Fruit fly (Drosophila melanogaster) whole organism, embryonic: ENCODE measurements around the gene E2f2.
A peak's percentile ranks its signal among the peaks of the same experiment; 100 is the strongest.

Experiments used
- Asciz ChIP-seq: fragments of 200-800 bp; sonication (Bioruptor generic); optimal IDR thresholded peaks from 2 replicates; lab custom pipeline; 2017; ENCODE audit warnings: missing biosample characterization, mild to moderate bottlenecking, missing genetic modification characterization, missing genetic modification reagents
- Atf6 ChIP-seq: fragments of 200-800 bp; sonication (Bioruptor generic); IDR thresholded peaks from 2 replicates; pipeline ENCODE4 v1.3.6; 2022; ENCODE audit warnings: missing biosample characterization, missing genetic modification characterization
- Bteb2 ChIP-seq: fragments of 200-800 bp; sonication (Bioruptor generic); optimal IDR thresholded peaks from 2 replicates; lab custom pipeline; 2016; ENCODE audit warnings: missing biosample characterization, missing genetic modification characterization
- CG10565 ChIP-seq: fragments of 200-800 bp; sonication (Bioruptor generic); optimal IDR thresholded peaks from 3 replicates; lab custom pipeline; 2016; ENCODE audit warnings: missing biosample characterization, mild to moderate bottlenecking, missing genetic modification characterization
- CG13287 ChIP-seq: fragments of 200-800 bp; sonication (Bioruptor generic); IDR thresholded peaks from 2 replicates; pipeline ENCODE4 v1.3.6; 2022; ENCODE audit warnings: missing biosample characterization, missing genetic modification characterization; ENCODE audit not compliant: partially characterized antibody
- CG15696 ChIP-seq: fragments of 200-800 bp; sonication (Bioruptor generic); optimal IDR thresholded peaks from 2 replicates; lab custom pipeline; 2019; ENCODE audit warnings: missing biosample characterization, mild to moderate bottlenecking, missing genetic modification characterization, moderate library complexity
- CG17359 ChIP-seq: fragments of 200-800 bp; sonication (Bioruptor generic); optimal IDR thresholded peaks from 3 replicates; lab custom pipeline; 2018; ENCODE audit warnings: missing biosample characterization, mild to moderate bottlenecking, missing genetic modification characterization, moderate library complexity
- CG2199 ChIP-seq: fragments of 200-800 bp; sonication (Bioruptor generic); IDR thresholded peaks from 3 replicates; pipeline ENCODE4 v1.3.6; 2022; ENCODE audit warnings: missing biosample characterization, missing genetic modification characterization
- CG2875 ChIP-seq: fragments of 200-800 bp; sonication (Bioruptor generic); optimal IDR thresholded peaks from 2 replicates; lab custom pipeline; 2017; ENCODE audit warnings: missing biosample characterization, mild to moderate bottlenecking, missing genetic modification characterization, missing genetic modification reagents
- CG30020 ChIP-seq: fragments of 200-800 bp; optimal IDR thresholded peaks from 2 replicates; lab custom pipeline; 2019; ENCODE audit warnings: missing biosample characterization, mild to moderate bottlenecking, missing genetic modification characterization, moderate library complexity
- CG4820 ChIP-seq: fragments of 200-800 bp; sonication (Bioruptor generic); optimal IDR thresholded peaks from 3 replicates; lab custom pipeline; 2016; ENCODE audit warnings: missing biosample characterization, missing genetic modification characterization
- CG6272 ChIP-seq: fragments of 200-800 bp; sonication (Bioruptor generic); IDR thresholded peaks from 2 replicates; pipeline ENCODE4 v1.3.6; 2022; ENCODE audit warnings: missing biosample characterization, missing genetic modification characterization
- CG6813 ChIP-seq: fragments of 200-800 bp; sonication (Bioruptor generic); optimal IDR thresholded peaks from 2 replicates; lab custom pipeline; 2017; ENCODE audit warnings: missing biosample characterization, missing genetic modification characterization, mild to moderate bottlenecking, moderate library complexity, missing genetic modification reagents
- CHES-1-like ChIP-seq: fragments of 200-800 bp; sonication (Bioruptor generic); optimal IDR thresholded peaks from 2 replicates; lab custom pipeline; 2016; ENCODE audit warnings: missing biosample characterization, missing genetic modification characterization
- D19A ChIP-seq: fragments of 200-800 bp; optimal IDR thresholded peaks from 3 replicates; lab custom pipeline; 2019; ENCODE audit warnings: missing biosample characterization, mild to moderate bottlenecking, missing genetic modification characterization, moderate library complexity
- H15 ChIP-seq: fragments of 200-800 bp; sonication (Bioruptor generic); IDR thresholded peaks from 3 replicates; pipeline ENCODE4 v1.3.6; 2022; ENCODE audit warnings: missing biosample characterization, missing genetic modification characterization
- HmgD ChIP-seq: fragments of 200-800 bp; sonication (Bioruptor generic); optimal IDR thresholded peaks from 3 replicates; lab custom pipeline; 2016; ENCODE audit warnings: missing biosample characterization, missing genetic modification characterization
- Mad ChIP-seq: fragments of 200-800 bp; sonication (Bioruptor generic); optimal IDR thresholded peaks from 2 replicates; lab custom pipeline; 2016; ENCODE audit warnings: missing biosample characterization, missing genetic modification characterization
- Sox100B ChIP-seq: fragments of 200-800 bp; sonication (Bioruptor generic); optimal IDR thresholded peaks from 3 replicates; lab custom pipeline; 2018; ENCODE audit warnings: missing biosample characterization, mild to moderate bottlenecking, missing genetic modification characterization
- Xrp1 ChIP-seq: fragments of 200-800 bp; sonication (Bioruptor generic); IDR thresholded peaks from 2 replicates; pipeline ENCODE4 v1.3.6; 2022; ENCODE audit warnings: missing biosample characterization, missing genetic modification characterization
- bsh ChIP-seq, 2 experiments: fragments of 200-800 bp; sonication (Bioruptor generic); optimal IDR thresholded peaks; 2 replicates each; lab custom pipeline; 2017 to 2018; ENCODE audit warnings: mild to moderate bottlenecking in 2 of 2, missing biosample characterization in 2 of 2, missing genetic modification characterization in 2 of 2, moderate library complexity in 1 of 2
- chm ChIP-seq: fragments of 200-800 bp; sonication (Bioruptor generic); IDR thresholded peaks from 2 replicates; pipeline ENCODE4 v1.3.6; 2022; ENCODE audit warnings: missing biosample characterization, missing genetic modification characterization
- emc ChIP-seq: fragments of 200-800 bp; sonication (Bioruptor generic); optimal IDR thresholded peaks from 2 replicates; lab custom pipeline; 2016; ENCODE audit warnings: missing biosample characterization, missing genetic modification characterization
- exex ChIP-seq: fragments of 200-800 bp; sonication (Bioruptor generic); optimal IDR thresholded peaks from 4 replicates; lab custom pipeline; 2018; ENCODE audit warnings: missing biosample characterization, mild to moderate bottlenecking, missing genetic modification characterization, moderate library complexity
- gce ChIP-seq: fragments of 200-800 bp; sonication (Bioruptor generic); IDR thresholded peaks from 3 replicates; pipeline ENCODE4 v1.3.6; 2022; ENCODE audit warnings: missing biosample characterization, missing genetic modification characterization
- gro ChIP-seq: fragments of 200-800 bp; sonication (Bioruptor generic); optimal IDR thresholded peaks from 2 replicates; lab custom pipeline; 2016; ENCODE audit warnings: missing biosample characterization, missing genetic modification characterization
- hb ChIP-seq: fragments of 200-800 bp; sonication (Bioruptor generic); IDR thresholded peaks from 3 replicates; pipeline ENCODE4 v1.3.6; 2022; ENCODE audit warnings: missing biosample characterization, missing genetic modification characterization; ENCODE audit not compliant: partially characterized antibody
- inv ChIP-seq: fragments of 200-800 bp; sonication (Bioruptor generic); IDR thresholded peaks from 2 replicates; pipeline ENCODE4 v1.3.6; 2022; ENCODE audit warnings: missing biosample characterization, missing genetic modification characterization; ENCODE audit not compliant: partially characterized antibody
- jing ChIP-seq: fragments of 200-800 bp; sonication (Bioruptor generic); optimal IDR thresholded peaks from 2 replicates; lab custom pipeline; 2018; ENCODE audit warnings: missing biosample characterization, mild to moderate bottlenecking, missing genetic modification characterization
- lilli ChIP-seq: fragments of 200-800 bp; sonication (Bioruptor generic); optimal IDR thresholded peaks from 3 replicates; lab custom pipeline; 2016; ENCODE audit warnings: missing biosample characterization, missing genetic modification characterization
- mirr ChIP-seq: fragments of 200-800 bp; sonication (Bioruptor generic); optimal IDR thresholded peaks from 3 replicates; lab custom pipeline; 2018; ENCODE audit warnings: missing biosample characterization, mild to moderate bottlenecking, missing genetic modification characterization
- prd ChIP-seq, 3 experiments: fragments of >200 bp in 2 of 3; fragments of 200-800 bp in 1 of 3; sonication (Bioruptor generic) in 1 of 3; optimal IDR thresholded peaks in 2 of 3; IDR thresholded peaks in 1 of 3; 2 replicates in 2 of 3; 3 replicates in 1 of 3; pipeline versions ENCODE4 v1.3.6 to Lab custom; 2017 to 2022; ENCODE audit warnings: missing biosample characterization in 1 of 3, missing genetic modification characterization in 1 of 3
- ranshi ChIP-seq: fragments of 200-800 bp; sonication (Bioruptor generic); IDR thresholded peaks from 2 replicates; pipeline ENCODE4 v1.3.6; 2022; ENCODE audit warnings: missing biosample characterization, missing genetic modification characterization
- salm ChIP-seq: fragments of 200-800 bp; sonication (Bioruptor generic); optimal IDR thresholded peaks from 2 replicates; lab custom pipeline; 2018; ENCODE audit warnings: missing biosample characterization, mild to moderate bottlenecking, missing genetic modification characterization
- sens ChIP-seq: fragments of 200-800 bp; sonication (Bioruptor generic); peaks from one replicate; lab custom pipeline; 2016; ENCODE audit warnings: missing biosample characterization, missing genetic modification characterization
- twi ChIP-seq: fragments of 200-800 bp; optimal IDR thresholded peaks from 2 replicates; lab custom pipeline; 2019; ENCODE audit warnings: missing biosample characterization, mild to moderate bottlenecking, missing genetic modification characterization, moderate library complexity
- unpg ChIP-seq: fragments of 200-800 bp; sonication (Bioruptor generic); optimal IDR thresholded peaks from 3 replicates; lab custom pipeline; 2018; ENCODE audit warnings: missing biosample characterization, mild to moderate bottlenecking, missing genetic modification characterization, moderate library complexity

Gene E2f2

dm6 chr2L:21135764-21136163, 20.8 kb downstream of the E2f2 start:
- no peak for TF ChIP-seq prd (optimal IDR thresholded peaks at IDR 0.05; lab: Kevin White, UChicago)
- TF ChIP-seq prd (GFP tag; IDR thresholded peaks at IDR 0.05; lab: Robert Waterston, UW) = no peak
- TF ChIP-seq exex (tag; lab: Kevin White, UChicago) = no peak
- TF ChIP-seq HmgD (GFP tag; lab: Kevin White, UChicago) = no peak
- no peak for TF ChIP-seq lilli (GFP tag; lab: Kevin White, UChicago)
- no peak for TF ChIP-seq CG17359
- no peak for TF ChIP-seq hb (GFP tag; lab: Robert Waterston, UW)
- no peak for TF ChIP-seq Sox100B (GFP tag; lab: Kevin White, UChicago)

dm6 chr2L:21115687-21116086, 40.9 kb downstream of the E2f2 start:
- TF ChIP-seq CG2199 (GFP tag; lab: Robert Waterston, UW) = peak; percentile 97
- TF ChIP-seq CG4820 = no peak

dm6 chr2L:21113546-21113945, 43.0 kb downstream of the E2f2 start:
- TF ChIP-seq inv (no peak), CG13287 (no peak), gro (no peak), Atf6 (GFP tag; lab: Robert Waterston, UW) (no peak), sens (peak; percentile 59), CHES-1-like (GFP tag; lab: Kevin White, UChicago) (no peak)
- TF ChIP-seq, all 482 proteins: peak for 1

dm6 chr2L:21111849-21112248, 44.7 kb downstream of the E2f2 start:
- TF ChIP-seq mirr (no peak), twi (tag; lab: Kevin White, UChicago) (peak; percentile 26), salm (tag; lab: Kevin White, UChicago) (no peak), Asciz (GFP tag; lab: Kevin White, UChicago) (no peak), CG6813 (GFP tag; lab: Kevin White, UChicago) (no peak), Mad (GFP tag; lab: Kevin White, UChicago) (no peak), chm (GFP tag; lab: Robert Waterston, UW) (no peak), CG10565 (GFP tag; lab: Kevin White, UChicago) (no peak), CG30020 (tag; lab: Kevin White, UChicago) (no peak), Sox100B (GFP tag; lab: Kevin White, UChicago) (no peak), gce (GFP tag; lab: Robert Waterston, UW) (no peak), bsh (GFP tag; optimal IDR thresholded peaks at IDR 0.05; lab: Kevin White, UChicago) (no peak), Bteb2 (GFP tag; lab: Kevin White, UChicago) (no peak), emc (GFP tag; lab: Kevin White, UChicago) (no peak), D19A (tag; lab: Kevin White, UChicago) (peak; percentile 65), H15 (GFP tag; lab: Robert Waterston, UW) (no peak), CG2199 (GFP tag; lab: Robert Waterston, UW) (peak; percentile 57; the same call in 1 of the 3 replicates), CG15696 (tag; lab: Kevin White, UChicago) (peak; percentile 50), Xrp1 (0 out of 2 replicates have a peak, but pooled peaks have one; percentile 9), jing (GFP tag; lab: Kevin White, UChicago) (no peak), CG6272 (GFP tag; lab: Robert Waterston, UW) (no peak), ranshi (GFP tag; lab: Robert Waterston, UW) (no peak), unpg (GFP tag; lab: Kevin White, UChicago) (no peak), CG2875 (no peak)
